Fruit fly (Drosophila melanogaster) whole organism, embryonic: ENCODE results near the gene Tpst.

ENCODE experiments used
- BtbVII ChIP-seq: fragments of 200-800 bp; sonication (Bioruptor generic); optimal IDR thresholded peaks from 3 replicates; lab custom pipeline; 2017; ENCODE audit warnings: missing biosample characterization, mild to moderate bottlenecking, missing genetic modification characterization
- CG10209 ChIP-seq: fragments of 200-800 bp; sonication (Bioruptor generic); optimal IDR thresholded peaks from 3 replicates; lab custom pipeline; 2017; ENCODE audit warnings: missing biosample characterization, mild to moderate bottlenecking, missing genetic modification characterization, missing genetic modification reagents
- CG13287 ChIP-seq: fragments of 200-800 bp; sonication (Bioruptor generic); IDR thresholded peaks from 2 replicates; pipeline ENCODE4 v1.3.6; 2022; ENCODE audit warnings: missing biosample characterization, missing genetic modification characterization; ENCODE audit not compliant: partially characterized antibody
- CG13624 ChIP-seq: fragments of 200-800 bp; sonication (Bioruptor generic); optimal IDR thresholded peaks from 2 replicates; lab custom pipeline; 2016; ENCODE audit warnings: missing biosample characterization, missing genetic modification characterization
- CG1603 ChIP-seq: fragments of 200-800 bp; sonication (Bioruptor generic); optimal IDR thresholded peaks from 2 replicates; lab custom pipeline; 2019; ENCODE audit warnings: missing biosample characterization, mild to moderate bottlenecking, missing genetic modification characterization, moderate library complexity
- CG17568 ChIP-seq: fragments of 200-800 bp; sonication (Bioruptor generic); optimal IDR thresholded peaks from 2 replicates; lab custom pipeline; 2018; ENCODE audit warnings: missing biosample characterization, mild to moderate bottlenecking, missing genetic modification characterization, moderate library complexity
- CG17612 ChIP-seq: fragments of 200-800 bp; sonication (Bioruptor generic); IDR thresholded peaks from 2 replicates; pipeline ENCODE4 v1.3.6; 2022; ENCODE audit warnings: missing biosample characterization, missing genetic modification characterization
- CG1832 ChIP-seq: fragments of 200-800 bp; sonication (Bioruptor generic); optimal IDR thresholded peaks from 2 replicates; lab custom pipeline; 2017; ENCODE audit warnings: missing biosample characterization, mild to moderate bottlenecking, missing genetic modification characterization, inconsistent platforms
- CG31388 ChIP-seq: fragments of 200-800 bp; sonication (Bioruptor generic); optimal IDR thresholded peaks from 2 replicates; lab custom pipeline; 2016; ENCODE audit warnings: missing biosample characterization, missing genetic modification characterization
- CG33557 ChIP-seq: fragments of 200-800 bp; sonication (Bioruptor generic); optimal IDR thresholded peaks from 2 replicates; lab custom pipeline; 2019; ENCODE audit warnings: missing biosample characterization, mild to moderate bottlenecking, missing genetic modification characterization, moderate library complexity
- CG34422 ChIP-seq: fragments of 200-800 bp; sonication (Bioruptor generic); IDR thresholded peaks from 3 replicates; pipeline ENCODE4 v1.3.6; 2022; ENCODE audit warnings: missing biosample characterization, missing genetic modification characterization
- CG3995 ChIP-seq: fragments of 200-800 bp; sonication (Bioruptor generic); optimal IDR thresholded peaks from 3 replicates; lab custom pipeline; 2016; ENCODE audit warnings: missing biosample characterization, missing genetic modification characterization
- CG42726 ChIP-seq: fragments of 200-800 bp; sonication (Bioruptor generic); IDR thresholded peaks from 2 replicates; pipeline ENCODE4 v1.3.6; 2022; ENCODE audit warnings: missing biosample characterization, missing genetic modification characterization; ENCODE audit not compliant: partially characterized antibody
- CG4282 ChIP-seq: fragments of 200-800 bp; sonication (Bioruptor generic); optimal IDR thresholded peaks from 2 replicates; lab custom pipeline; 2016; ENCODE audit warnings: missing biosample characterization, missing genetic modification characterization
- CG6689 ChIP-seq: fragments of 200-800 bp; sonication (Bioruptor generic); IDR thresholded peaks from 2 replicates; pipeline ENCODE4 v1.3.6; 2022; ENCODE audit warnings: missing biosample characterization, missing genetic modification characterization
- CG8290 ChIP-seq, 3 experiments: fragments of 200-800 bp; sonication (Bioruptor generic); optimal IDR thresholded peaks; 2 replicates each; lab custom pipeline; 2016 to 2019; ENCODE audit warnings: missing biosample characterization in 3 of 3, missing genetic modification characterization in 3 of 3, mild to moderate bottlenecking in 2 of 3, moderate library complexity in 1 of 3
- CG8388 ChIP-seq: fragments of 200-800 bp; sonication (Bioruptor generic); optimal IDR thresholded peaks from 2 replicates; lab custom pipeline; 2019; ENCODE audit warnings: missing biosample characterization, mild to moderate bottlenecking, missing genetic modification characterization, moderate library complexity
- E2f2 ChIP-seq: fragments of 200-800 bp; sonication (Bioruptor generic); IDR thresholded peaks from 2 replicates; pipeline ENCODE4 v1.3.6; 2022; ENCODE audit warnings: missing biosample characterization, missing genetic modification characterization
- Fer2 ChIP-seq: fragments of 200-800 bp; sonication (Bioruptor generic); optimal IDR thresholded peaks from 2 replicates; lab custom pipeline; 2018; ENCODE audit warnings: missing biosample characterization, mild to moderate bottlenecking, missing genetic modification characterization, moderate library complexity
- Lhr ChIP-seq: fragments of 200-800 bp; sonication (Bioruptor generic); optimal IDR thresholded peaks from 3 replicates; lab custom pipeline; 2017; ENCODE audit warnings: mild to moderate bottlenecking, missing biosample characterization, missing genetic modification reagents, missing genetic modification characterization
- Lim3 ChIP-seq: fragments of 200-800 bp; sonication (Bioruptor generic); IDR thresholded peaks from 2 replicates; pipeline ENCODE4 v1.3.6; 2022; ENCODE audit warnings: missing biosample characterization, missing genetic modification characterization
- Meics ChIP-seq: fragments of 200-800 bp; sonication (Bioruptor generic); optimal IDR thresholded peaks from 2 replicates; lab custom pipeline; 2017; ENCODE audit warnings: missing biosample characterization, mild to moderate bottlenecking, missing genetic modification characterization
- Opbp ChIP-seq: fragments of 200-800 bp; sonication (Bioruptor generic); IDR thresholded peaks from 3 replicates; pipeline ENCODE4 v1.3.6; 2022; ENCODE audit warnings: missing biosample characterization, missing genetic modification characterization; ENCODE audit not compliant: partially characterized antibody
- Rfx ChIP-seq: fragments of 200-800 bp; sonication (Bioruptor generic); IDR thresholded peaks from 2 replicates; pipeline ENCODE4 v1.3.6; 2022; ENCODE audit warnings: missing biosample characterization, missing genetic modification characterization
- Rx ChIP-seq: fragments of 200-800 bp; sonication (Bioruptor generic); IDR thresholded peaks from 2 replicates; pipeline ENCODE4 v1.3.6; 2022; ENCODE audit warnings: missing biosample characterization, missing genetic modification characterization
- Sry-δ ChIP-seq: fragments of 200-800 bp; sonication (Bioruptor generic); optimal IDR thresholded peaks from 2 replicates; lab custom pipeline; 2016; ENCODE audit warnings: missing biosample characterization, missing genetic modification characterization
- Ssrp ChIP-seq: fragments of 200-800 bp; sonication (Bioruptor generic); optimal IDR thresholded peaks from 2 replicates; lab custom pipeline; 2018; ENCODE audit warnings: missing biosample characterization, mild to moderate bottlenecking, missing genetic modification characterization, moderate library complexity
- Trl ChIP-seq, 3 experiments: fragments of >200 bp in 2 of 3; fragments of 200-800 bp in 1 of 3; sonication (Bioruptor generic) in 1 of 3; optimal IDR thresholded peaks; 2 replicates in 1 of 3; 3 replicates in 2 of 3; lab custom pipeline; 2016 to 2017; ENCODE audit warnings: missing biosample characterization in 1 of 3, missing genetic modification characterization in 1 of 3
- bbx ChIP-seq: fragments of 200-800 bp; sonication (Bioruptor generic); IDR thresholded peaks from 2 replicates; pipeline ENCODE4 v1.3.6; 2022; ENCODE audit warnings: missing biosample characterization, missing genetic modification characterization; ENCODE audit not compliant: partially characterized antibody
- cas ChIP-seq: fragments of 200-800 bp; sonication (Bioruptor generic); IDR thresholded peaks from 2 replicates; pipeline ENCODE4 v1.3.6; 2022; ENCODE audit warnings: missing biosample characterization, missing genetic modification characterization
- cg ChIP-seq: fragments of 200-800 bp; sonication (Bioruptor generic); optimal IDR thresholded peaks from 3 replicates; lab custom pipeline; 2019; ENCODE audit warnings: missing biosample characterization, mild to moderate bottlenecking, missing genetic modification characterization, moderate library complexity
- dati ChIP-seq: fragments of 200-800 bp; sonication (Bioruptor generic); IDR thresholded peaks from 2 replicates; pipeline ENCODE4 v1.3.6; 2022; ENCODE audit warnings: missing biosample characterization, missing genetic modification characterization
- fd96Cb ChIP-seq: fragments of 200-800 bp; sonication (Bioruptor generic); optimal IDR thresholded peaks from 2 replicates; lab custom pipeline; 2018; ENCODE audit warnings: missing biosample characterization, mild to moderate bottlenecking, missing genetic modification characterization, moderate library complexity
- gce ChIP-seq: fragments of 200-800 bp; sonication (Bioruptor generic); IDR thresholded peaks from 3 replicates; pipeline ENCODE4 v1.3.6; 2022; ENCODE audit warnings: missing biosample characterization, missing genetic modification characterization
- gcm ChIP-seq: fragments of 200-800 bp; sonication (Bioruptor generic); optimal IDR thresholded peaks from 2 replicates; lab custom pipeline; 2019; ENCODE audit warnings: missing biosample characterization, mild to moderate bottlenecking, missing genetic modification characterization, moderate library complexity
- grau ChIP-seq: fragments of 200-800 bp; optimal IDR thresholded peaks from 3 replicates; lab custom pipeline; 2019; ENCODE audit warnings: missing biosample characterization, mild to moderate bottlenecking, missing genetic modification characterization, moderate library complexity
- kah ChIP-seq: fragments of 200-800 bp; sonication (Bioruptor generic); optimal IDR thresholded peaks from 2 replicates; lab custom pipeline; 2018; ENCODE audit warnings: missing biosample characterization, mild to moderate bottlenecking, missing genetic modification characterization
- ken ChIP-seq: fragments of 200-800 bp; sonication (Bioruptor generic); IDR thresholded peaks from 3 replicates; pipeline ENCODE4 v1.3.6; 2022; ENCODE audit warnings: missing biosample characterization, missing genetic modification characterization
- kni ChIP-seq: fragments of 200-800 bp; sonication (Bioruptor generic); optimal IDR thresholded peaks from 3 replicates; lab custom pipeline; 2017; ENCODE audit warnings: mild to moderate bottlenecking, missing biosample characterization, missing genetic modification reagents, missing genetic modification characterization
- knrl ChIP-seq: fragments of 200-800 bp; sonication (Bioruptor generic); IDR thresholded peaks from 3 replicates; pipeline ENCODE4 v1.3.6; 2022; ENCODE audit warnings: missing biosample characterization, missing genetic modification characterization; ENCODE audit not compliant: partially characterized antibody
- lbe ChIP-seq: fragments of 200-800 bp; sonication (Bioruptor generic); optimal IDR thresholded peaks from 2 replicates; lab custom pipeline; 2016; ENCODE audit warnings: missing biosample characterization, mild to moderate bottlenecking, missing genetic modification characterization
- lilli ChIP-seq: fragments of 200-800 bp; sonication (Bioruptor generic); optimal IDR thresholded peaks from 3 replicates; lab custom pipeline; 2016; ENCODE audit warnings: missing biosample characterization, missing genetic modification characterization
- org-1 ChIP-seq: fragments of 200-800 bp; sonication (Bioruptor generic); optimal IDR thresholded peaks from 2 replicates; lab custom pipeline; 2017; ENCODE audit warnings: missing biosample characterization, missing genetic modification characterization
- sens ChIP-seq: fragments of 200-800 bp; sonication (Bioruptor generic); peaks from one replicate; lab custom pipeline; 2016; ENCODE audit warnings: missing biosample characterization, missing genetic modification characterization
- sug ChIP-seq: fragments of 200-800 bp; optimal IDR thresholded peaks from 2 replicates; lab custom pipeline; 2019; ENCODE audit warnings: missing biosample characterization, mild to moderate bottlenecking, missing genetic modification characterization, moderate library complexity
- vfl ChIP-seq: fragments of 200-800 bp; sonication (Bioruptor generic); optimal IDR thresholded peaks from 2 replicates; lab custom pipeline; 2016; ENCODE audit warnings: missing biosample characterization, missing genetic modification characterization
- vnd ChIP-seq: fragments of 200-800 bp; sonication (Bioruptor generic); IDR thresholded peaks from 3 replicates; pipeline ENCODE4 v1.3.6; 2022; ENCODE audit warnings: missing biosample characterization, missing genetic modification characterization; ENCODE audit not compliant: partially characterized antibody

The Tpst gene

DNA sequence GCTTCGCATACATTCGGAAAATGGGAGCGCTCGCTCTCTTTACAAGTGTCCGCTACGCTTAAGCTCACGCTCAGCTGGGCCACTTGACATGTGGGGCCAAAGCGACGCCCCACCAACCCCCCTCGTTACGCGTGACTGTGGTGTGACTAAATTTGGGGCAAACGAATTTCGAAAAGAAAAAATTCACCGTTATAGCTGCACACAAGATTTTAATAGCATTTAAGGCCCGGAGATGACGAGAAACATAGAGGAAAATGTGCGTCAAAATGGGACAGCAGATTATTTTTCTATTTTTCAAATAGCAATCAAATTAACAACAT, 77.0 kb downstream of the Tpst start (continued):
- TF ChIP-seq Rfx (GFP tag; lab: Robert Waterston, UW) (no peak), CG3995 (GFP tag; lab: Kevin White, UChicago) (peak; percentile 58), vnd (peak; percentile 53; the same call in 1 of the 3 replicates), kni (GFP tag; lab: Kevin White, UChicago) (peak; percentile 90), E2f2 (GFP tag; lab: Robert Waterston, UW) (0 out of 2 replicates have a peak, but pooled peaks have one; percentile 0), Trl (optimal IDR thresholded peaks at IDR 0.05; lab: Kevin White, UChicago) (peak in 1 of 2 experiments; percentile 42), Trl (GFP tag; optimal IDR thresholded peaks at IDR 0.05; lab: Kevin White, UChicago) (no peak), knrl (0 out of 3 replicates have a peak, but pooled peaks have one; percentile 3), Opbp (0 out of 3 replicates have a peak, but pooled peaks have one; percentile 1), CG42726 (GFP tag; lab: Robert Waterston, UW) (0 out of 2 replicates have a peak, but pooled peaks have one; percentile 1), gce (GFP tag; lab: Robert Waterston, UW) (no peak), sug (tag; lab: Kevin White, UChicago) (peak; percentile 73), bbx (0 out of 2 replicates have a peak, but pooled peaks have one; percentile 23), Lim3 (GFP tag; lab: Robert Waterston, UW) (no peak), CG33557 (no peak)

DNA sequence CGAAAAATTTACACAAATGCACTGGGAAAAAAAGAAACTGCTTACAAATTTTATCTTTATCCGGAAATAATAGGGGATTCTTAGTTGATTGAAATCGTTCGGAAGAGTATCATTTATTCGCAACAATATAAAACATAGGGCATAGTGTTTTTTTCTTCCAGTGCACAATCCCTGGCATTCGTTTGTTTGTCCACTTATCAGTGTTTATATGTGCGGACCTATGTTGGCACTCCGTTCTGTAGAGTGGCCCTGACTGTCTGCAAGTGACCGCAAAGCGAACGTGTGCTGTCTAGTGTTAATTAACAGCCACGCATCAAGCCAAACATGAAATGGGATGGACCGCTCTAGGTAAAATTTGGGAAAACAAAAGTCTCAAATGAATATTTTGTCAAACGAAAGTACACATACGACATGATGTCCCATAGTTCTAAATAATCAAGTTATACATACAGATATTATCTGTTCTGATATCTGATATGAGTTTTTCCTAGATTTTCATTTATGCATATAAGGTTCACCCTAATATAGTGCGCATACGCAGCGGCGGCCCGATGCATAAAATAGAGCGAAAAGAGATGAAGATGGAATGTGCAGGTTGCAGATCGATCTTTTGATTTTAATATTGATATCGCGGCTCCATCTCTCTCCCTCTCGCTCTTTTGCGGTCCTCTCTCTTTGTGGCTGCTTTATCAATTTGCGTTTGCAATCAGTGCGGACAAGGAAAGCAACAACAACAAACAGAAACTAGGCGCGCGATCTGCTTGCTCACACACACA, 77.7 kb downstream of the Tpst start:
- TF ChIP-seq CG13287 (GFP tag; lab: Robert Waterston, UW) (no peak), CG34422 (peak; percentile 93), Rx (peak; percentile 88), Meics (GFP tag; lab: Kevin White, UChicago) (peak; percentile 94), CG1603 (tag; lab: Kevin White, UChicago) (peak; percentile 83), Ssrp (tag; lab: Kevin White, UChicago) (peak; percentile 89), grau (tag; lab: Kevin White, UChicago) (peak; percentile 93), kah (GFP tag; lab: Kevin White, UChicago) (peak; percentile 39), fd96Cb (tag; lab: Kevin White, UChicago) (peak; percentile 91), CG8290 (GFP tag; optimal IDR thresholded peaks at IDR 0.05; lab: Kevin White, UChicago) (peak; percentile 64), CG8290 (tag; optimal IDR thresholded peaks at IDR 0.05; lab: Kevin White, UChicago) (peak in 1 of 2 experiments; percentile 94), cas (GFP tag; lab: Robert Waterston, UW) (peak; percentile 87), CG6689 (GFP tag; lab: Robert Waterston, UW) (peak; percentile 90), CG4282 (GFP tag; lab: Kevin White, UChicago) (peak; percentile 94), CG31388 (GFP tag; lab: Kevin White, UChicago) (peak; percentile 77), vfl (GFP tag; lab: Kevin White, UChicago) (peak; percentile 90), BtbVII (GFP tag; lab: Kevin White, UChicago) (peak; percentile 88), Sry-δ (GFP tag; lab: Kevin White, UChicago) (peak; percentile 69), lilli (peak; percentile 97), sens (GFP tag; lab: Kevin White, UChicago) (peak; percentile 99), CG13624 (GFP tag; lab: Kevin White, UChicago) (peak; percentile 97), dati (GFP tag; lab: Robert Waterston, UW) (peak; percentile 84; the same call in 1 of the 2 replicates), ken (GFP tag; lab: Robert Waterston, UW) (peak; percentile 91), CG10209 (GFP tag; lab: Kevin White, UChicago) (peak; percentile 94), Fer2 (peak; percentile 88), CG17612 (peak; percentile 84), cg (no peak), lbe (no peak), CG8388 (GFP tag; lab: Kevin White, UChicago) (peak; percentile 86), Lhr (GFP tag; lab: Kevin White, UChicago) (peak; percentile 62), CG1832 (GFP tag; lab: Kevin White, UChicago) (no peak), gcm (peak; percentile 86), org-1 (peak; percentile 89), CG17568 (GFP tag; lab: Kevin White, UChicago) (peak; percentile 83)
